Worm (Caenorhabditis elegans) whole organism, late embryonic: ENCODE measurements around the gene C43D7.4.

Experiments
- ama-1 ChIP-seq: fragments of 150-350 bp; optimal IDR thresholded peaks from 2 replicates; lab custom pipeline; 2014
- ceh-18 ChIP-seq: sonication (generic microtip); optimal IDR thresholded peaks from 2 replicates; lab custom pipeline; 2016; ENCODE audit warnings: missing genetic modification characterization, missing compliant biosample characterization
- ceh-30 ChIP-seq: fragments of 150-350 bp; optimal IDR thresholded peaks from 2 replicates; lab custom pipeline; 2014; ENCODE audit warnings: missing biosample characterization, missing genetic modification characterization
- ceh-34 ChIP-seq: sonication (generic microtip); optimal IDR thresholded peaks from 2 replicates; lab custom pipeline; 2016; ENCODE audit warnings: mild to moderate bottlenecking, missing genetic modification characterization, missing compliant biosample characterization
- ets-4 ChIP-seq: sonication (generic microtip); optimal IDR thresholded peaks from 2 replicates; lab custom pipeline; 2016; ENCODE audit warnings: missing genetic modification characterization, missing compliant biosample characterization
- hlh-15 ChIP-seq: sonication (generic microtip); optimal IDR thresholded peaks from 2 replicates; lab custom pipeline; 2016; ENCODE audit warnings: missing genetic modification characterization, missing compliant biosample characterization
- lin-11 ChIP-seq: fragments of 200-800 bp; sonication (Bioruptor generic); optimal IDR thresholded peaks from 2 replicates; lab custom pipeline; 2018; ENCODE audit warnings: mild to moderate bottlenecking, missing genetic modification characterization, missing compliant biosample characterization
- pat-9 ChIP-seq: fragments of 200-800 bp; sonication (Bioruptor generic); optimal IDR thresholded peaks from 2 replicates; lab custom pipeline; 2018; ENCODE audit warnings: mild to moderate bottlenecking, missing genetic modification characterization, moderate library complexity, missing compliant biosample characterization
- pha-4 ChIP-seq: fragments of 150-350 bp; optimal IDR thresholded peaks from 2 replicates; lab custom pipeline; 2018; ENCODE audit warnings: missing biosample characterization, missing genetic modification reagents, missing genetic modification characterization
- pqm-1 ChIP-seq: sonication (generic microtip); optimal IDR thresholded peaks from 2 replicates; lab custom pipeline; 2016; ENCODE audit warnings: missing genetic modification characterization, missing compliant biosample characterization
- ttx-3 ChIP-seq: sonication (generic microtip); optimal IDR thresholded peaks from 2 replicates; lab custom pipeline; 2016; ENCODE audit warnings: missing genetic modification reagents, missing genetic modification characterization, missing compliant biosample characterization

DNA sequence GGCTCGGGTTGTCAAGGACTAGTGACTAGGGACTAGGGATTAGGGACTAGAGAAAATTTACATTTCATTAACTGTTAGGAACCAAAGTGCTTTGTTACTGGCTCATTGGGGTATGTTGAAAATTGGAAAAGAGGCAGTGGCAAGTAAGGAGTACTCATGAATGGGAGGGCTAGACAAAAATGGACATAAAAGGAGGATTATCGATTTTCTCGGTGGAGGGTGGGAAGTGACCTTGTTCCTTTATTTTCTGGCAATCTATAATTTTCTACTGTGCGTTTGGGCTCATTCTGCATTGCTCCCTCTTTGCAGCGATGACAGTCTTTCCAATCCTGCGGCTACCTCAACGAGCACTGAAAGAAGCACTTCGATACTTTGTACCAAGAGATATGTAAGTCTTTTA, 24.8 kb downstream of the C43D7.4 start, which contains the start of gene fbxb-60:
- TF ChIP-seq ceh-34 (tag; lab: Kevin White, UChicago) (no peak), ceh-30 (tag; lab: Kevin White, UChicago) (no peak), pat-9 (tag; lab: Kevin White, UChicago) (no peak), pha-4 (no peak), ceh-18 (tag; lab: Kevin White, UChicago) (no peak), hlh-15 (tag; lab: Kevin White, UChicago) (no peak), ttx-3 (tag; lab: Kevin White, UChicago) (no peak), lin-11 (no peak), ama-1 (lab: Kevin White, UChicago) (no peak), pqm-1 (tag; lab: Kevin White, UChicago) (no peak), ets-4 (tag; lab: Kevin White, UChicago) (no peak)
